Fruit fly (Drosophila melanogaster) whole organism, embryonic: Measurements from ENCODE around the gene CG32102.

Source experiments
- Abd-B ChIP-seq: fragments of 200-800 bp; sonication (Bioruptor generic); optimal IDR thresholded peaks from 2 replicates; lab custom pipeline; 2018; ENCODE audit warnings: missing biosample characterization, mild to moderate bottlenecking, missing genetic modification characterization, moderate library complexity
- CG10274 ChIP-seq: fragments of 200-800 bp; sonication (Bioruptor generic); optimal IDR thresholded peaks from 3 replicates; lab custom pipeline; 2017; ENCODE audit warnings: missing biosample characterization, mild to moderate bottlenecking, missing genetic modification characterization
- CG11085 ChIP-seq: fragments of 200-800 bp; sonication (Bioruptor generic); IDR thresholded peaks from 2 replicates; pipeline ENCODE4 v1.3.6; 2022; ENCODE audit warnings: missing biosample characterization, missing genetic modification characterization
- CG11456 ChIP-seq: fragments of 200-800 bp; sonication (Bioruptor generic); IDR thresholded peaks from 3 replicates; pipeline ENCODE4 v1.3.6; 2022; ENCODE audit warnings: missing biosample characterization, missing genetic modification characterization
- CG11504 ChIP-seq: fragments of 200-800 bp; sonication (Bioruptor generic); optimal IDR thresholded peaks from 3 replicates; lab custom pipeline; 2019; ENCODE audit warnings: missing biosample characterization, mild to moderate bottlenecking, missing genetic modification characterization, moderate library complexity
- CG12391 ChIP-seq: fragments of 200-800 bp; sonication (Bioruptor generic); optimal IDR thresholded peaks from 3 replicates; lab custom pipeline; 2018; ENCODE audit warnings: missing biosample characterization, mild to moderate bottlenecking, missing genetic modification characterization, moderate library complexity
- CG12744 ChIP-seq: fragments of 200-800 bp; sonication (Bioruptor generic); optimal IDR thresholded peaks from 2 replicates; lab custom pipeline; 2016; ENCODE audit warnings: missing biosample characterization, missing genetic modification characterization
- CG12942 ChIP-seq: fragments of 200-800 bp; sonication (Bioruptor generic); optimal IDR thresholded peaks from 3 replicates; lab custom pipeline; 2016; ENCODE audit warnings: missing biosample characterization, missing genetic modification characterization
- CG13775 ChIP-seq: fragments of 200-800 bp; sonication (Bioruptor generic); optimal IDR thresholded peaks from 3 replicates; lab custom pipeline; 2017; ENCODE audit warnings: missing biosample characterization, mild to moderate bottlenecking, missing genetic modification characterization
- CG31388 ChIP-seq: fragments of 200-800 bp; sonication (Bioruptor generic); optimal IDR thresholded peaks from 2 replicates; lab custom pipeline; 2016; ENCODE audit warnings: missing biosample characterization, missing genetic modification characterization
- CG32532 ChIP-seq: fragments of 200-800 bp; sonication (Bioruptor generic); IDR thresholded peaks from 2 replicates; pipeline ENCODE4 v1.3.6; 2022; ENCODE audit warnings: missing biosample characterization, missing genetic modification characterization
- CG4328 ChIP-seq: fragments of 200-800 bp; sonication (Bioruptor generic); optimal IDR thresholded peaks from 3 replicates; lab custom pipeline; 2017; ENCODE audit warnings: missing biosample characterization, missing genetic modification reagents, missing genetic modification characterization
- CG6689 ChIP-seq: fragments of 200-800 bp; sonication (Bioruptor generic); IDR thresholded peaks from 2 replicates; pipeline ENCODE4 v1.3.6; 2022; ENCODE audit warnings: missing biosample characterization, missing genetic modification characterization
- CG6813 ChIP-seq: fragments of 200-800 bp; sonication (Bioruptor generic); optimal IDR thresholded peaks from 2 replicates; lab custom pipeline; 2017; ENCODE audit warnings: missing biosample characterization, missing genetic modification characterization, mild to moderate bottlenecking, moderate library complexity, missing genetic modification reagents
- CG7963 ChIP-seq: fragments of 200-800 bp; sonication (Bioruptor generic); IDR thresholded peaks from 3 replicates; pipeline ENCODE4 v1.3.6; 2022; ENCODE audit warnings: missing biosample characterization, missing genetic modification characterization; ENCODE audit not compliant: partially characterized antibody
- Dip2 ChIP-seq: fragments of 200-800 bp; sonication (Bioruptor generic); IDR thresholded peaks from 2 replicates; pipeline ENCODE4 v1.3.6; 2022; ENCODE audit warnings: missing biosample characterization, missing genetic modification characterization
- Dll ChIP-seq: fragments of 200-800 bp; sonication (Bioruptor generic); IDR thresholded peaks from 4 replicates; pipeline ENCODE4 v1.3.6; 2022; ENCODE audit warnings: missing biosample characterization, missing genetic modification characterization; ENCODE audit not compliant: partially characterized antibody
- Ets97D ChIP-seq: fragments of 200-800 bp; sonication (Bioruptor generic); optimal IDR thresholded peaks from 3 replicates; lab custom pipeline; 2016; ENCODE audit warnings: missing biosample characterization, missing genetic modification characterization
- Fer1 ChIP-seq: fragments of 200-800 bp; sonication (Bioruptor generic); optimal IDR thresholded peaks from 2 replicates; lab custom pipeline; 2017; ENCODE audit warnings: missing biosample characterization, mild to moderate bottlenecking, missing genetic modification characterization
- HHEX ChIP-seq: fragments of 200-800 bp; sonication (Bioruptor generic); optimal IDR thresholded peaks from 3 replicates; lab custom pipeline; 2017; ENCODE audit warnings: missing biosample characterization, mild to moderate bottlenecking, missing genetic modification characterization, missing genetic modification reagents
- Hr78 ChIP-seq, 2 experiments: fragments of 200-800 bp in 1 of 2; fragments of >200 bp in 1 of 2; sonication (Bioruptor generic) in 1 of 2; optimal IDR thresholded peaks; 2 replicates each; lab custom pipeline; 2017 to 2019; ENCODE audit warnings: missing biosample characterization in 2 of 2, missing genetic modification characterization in 2 of 2, mild to moderate bottlenecking in 1 of 2, moderate library complexity in 1 of 2
- MBD-R2 ChIP-seq: fragments of 200-800 bp; sonication (Bioruptor generic); IDR thresholded peaks from 2 replicates; pipeline ENCODE4 v1.3.6; 2022; ENCODE audit warnings: missing biosample characterization, missing genetic modification characterization
- Med ChIP-seq: fragments of 200-800 bp; sonication (Bioruptor generic); peaks from one replicate; lab custom pipeline; 2016; ENCODE audit warnings: missing biosample characterization, missing genetic modification characterization, mild to moderate bottlenecking, inconsistent platforms, moderate library complexity
- Nf-YA ChIP-seq: fragments of 200-800 bp; sonication (Bioruptor generic); IDR thresholded peaks from 2 replicates; pipeline ENCODE4 v1.3.6; 2022; ENCODE audit warnings: missing biosample characterization, missing genetic modification characterization
- Opbp ChIP-seq: fragments of 200-800 bp; sonication (Bioruptor generic); IDR thresholded peaks from 3 replicates; pipeline ENCODE4 v1.3.6; 2022; ENCODE audit warnings: missing biosample characterization, missing genetic modification characterization; ENCODE audit not compliant: partially characterized antibody
- PHDP ChIP-seq: fragments of 200-800 bp; sonication (Bioruptor generic); optimal IDR thresholded peaks from 3 replicates; lab custom pipeline; 2018; ENCODE audit warnings: missing biosample characterization, mild to moderate bottlenecking, missing genetic modification characterization, moderate library complexity
- Sox102F ChIP-seq: fragments of 200-800 bp; sonication (Bioruptor generic); optimal IDR thresholded peaks from 2 replicates; lab custom pipeline; 2018; ENCODE audit warnings: missing biosample characterization, mild to moderate bottlenecking, missing genetic modification characterization, moderate library complexity
- aop ChIP-seq: fragments of 200-800 bp; sonication (Bioruptor generic); IDR thresholded peaks from 2 replicates; pipeline ENCODE4 v1.3.6; 2022; ENCODE audit warnings: missing biosample characterization, missing genetic modification characterization
- bsh ChIP-seq, 2 experiments: fragments of 200-800 bp; sonication (Bioruptor generic); optimal IDR thresholded peaks; 2 replicates each; lab custom pipeline; 2017 to 2018; ENCODE audit warnings: mild to moderate bottlenecking in 2 of 2, missing biosample characterization in 2 of 2, missing genetic modification characterization in 2 of 2, moderate library complexity in 1 of 2
- cad ChIP-seq: fragments of >200 bp; optimal IDR thresholded peaks from 2 replicates; lab custom pipeline; 2017; ENCODE audit warnings: missing biosample characterization, missing genetic modification characterization
- chm ChIP-seq: fragments of 200-800 bp; sonication (Bioruptor generic); IDR thresholded peaks from 2 replicates; pipeline ENCODE4 v1.3.6; 2022; ENCODE audit warnings: missing biosample characterization, missing genetic modification characterization
- corto ChIP-seq: fragments of 200-800 bp; sonication (Bioruptor generic); optimal IDR thresholded peaks from 2 replicates; lab custom pipeline; 2016; ENCODE audit warnings: missing biosample characterization, mild to moderate bottlenecking, missing genetic modification characterization, moderate library complexity
- dpn ChIP-seq, 2 experiments: fragments of 200-800 bp; sonication (Bioruptor generic); optimal IDR thresholded peaks; 3 replicates each; lab custom pipeline; 2016; ENCODE audit warnings: missing biosample characterization in 2 of 2, missing genetic modification characterization in 2 of 2
- ewg ChIP-seq: fragments of 200-800 bp; sonication (Bioruptor generic); optimal IDR thresholded peaks from 3 replicates; lab custom pipeline; 2017; ENCODE audit warnings: mild to moderate bottlenecking, missing biosample characterization, missing genetic modification reagents, missing genetic modification characterization
- fd64A ChIP-seq: fragments of 200-800 bp; sonication (Bioruptor generic); optimal IDR thresholded peaks from 3 replicates; lab custom pipeline; 2018; ENCODE audit warnings: missing biosample characterization, mild to moderate bottlenecking, missing genetic modification characterization
- gce ChIP-seq: fragments of 200-800 bp; sonication (Bioruptor generic); IDR thresholded peaks from 3 replicates; pipeline ENCODE4 v1.3.6; 2022; ENCODE audit warnings: missing biosample characterization, missing genetic modification characterization
- gsb-n ChIP-seq: fragments of 200-800 bp; sonication (Bioruptor generic); optimal IDR thresholded peaks from 3 replicates; lab custom pipeline; 2018; ENCODE audit warnings: missing biosample characterization, mild to moderate bottlenecking, missing genetic modification characterization
- hkb ChIP-seq, 2 experiments: fragments of 200-800 bp in 1 of 2; fragments of >200 bp in 1 of 2; sonication (Bioruptor generic) in 1 of 2; IDR thresholded peaks in 1 of 2; optimal IDR thresholded peaks in 1 of 2; 2 replicates each; pipeline versions ENCODE4 v1.3.6 to Lab custom; 2017 to 2022; ENCODE audit warnings: missing biosample characterization in 1 of 2, missing genetic modification characterization in 1 of 2
- klu ChIP-seq: fragments of 200-800 bp; sonication (Bioruptor generic); IDR thresholded peaks from 2 replicates; pipeline ENCODE4 v1.3.6; 2022; ENCODE audit warnings: missing biosample characterization, missing genetic modification characterization
- lilli ChIP-seq: fragments of 200-800 bp; sonication (Bioruptor generic); optimal IDR thresholded peaks from 3 replicates; lab custom pipeline; 2016; ENCODE audit warnings: missing biosample characterization, missing genetic modification characterization
- ranshi ChIP-seq: fragments of 200-800 bp; sonication (Bioruptor generic); IDR thresholded peaks from 2 replicates; pipeline ENCODE4 v1.3.6; 2022; ENCODE audit warnings: missing biosample characterization, missing genetic modification characterization
- scrt ChIP-seq: fragments of 200-800 bp; sonication (Bioruptor generic); optimal IDR thresholded peaks from 2 replicates; lab custom pipeline; 2018; ENCODE audit warnings: missing biosample characterization, mild to moderate bottlenecking, missing genetic modification characterization, moderate library complexity
- shn ChIP-seq: fragments of 200-800 bp; sonication (Bioruptor generic); optimal IDR thresholded peaks from 3 replicates; lab custom pipeline; 2016; ENCODE audit warnings: missing biosample characterization, missing genetic modification characterization
- ssp ChIP-seq: fragments of 200-800 bp; sonication (Bioruptor generic); IDR thresholded peaks from 2 replicates; pipeline ENCODE4 v1.3.6; 2022; ENCODE audit warnings: missing biosample characterization, missing genetic modification characterization
- tap ChIP-seq: fragments of 200-800 bp; optimal IDR thresholded peaks from 3 replicates; lab custom pipeline; 2019; ENCODE audit warnings: missing biosample characterization, mild to moderate bottlenecking, missing genetic modification characterization, moderate library complexity
- trem ChIP-seq: fragments of 200-800 bp; optimal IDR thresholded peaks from 3 replicates; lab custom pipeline; 2019; ENCODE audit warnings: missing biosample characterization, mild to moderate bottlenecking, missing genetic modification characterization, moderate library complexity
- trh ChIP-seq: fragments of 200-800 bp; sonication (Bioruptor generic); optimal IDR thresholded peaks from 2 replicates; lab custom pipeline; 2016; ENCODE audit warnings: missing biosample characterization, missing genetic modification characterization
- usp ChIP-seq: fragments of >200 bp; optimal IDR thresholded peaks from 2 replicates; lab custom pipeline; 2017; ENCODE audit warnings: missing biosample characterization, missing genetic modification characterization

Gene CG32102

dm6 chr3L:12456916-12457662 is 12.5 kb downstream of the CG32102 start (continued):
- TF ChIP-seq trem (tag; lab: Kevin White, UChicago): peak; percentile 85
- TF ChIP-seq CG13775 (GFP tag; lab: Kevin White, UChicago): peak; percentile 81
- peak; percentile 76 for TF ChIP-seq Abd-B
- peak; percentile 90 for TF ChIP-seq Sox102F
- peak; percentile 56 for TF ChIP-seq trh (GFP tag; lab: Kevin White, UChicago)
- peak; percentile 62 for TF ChIP-seq CG4328 (GFP tag; lab: Kevin White, UChicago)
- TF ChIP-seq PHDP (tag; lab: Kevin White, UChicago): peak; percentile 80
- peak; percentile 68 for TF ChIP-seq HHEX (GFP tag; lab: Kevin White, UChicago)
- no peak for TF ChIP-seq gce (GFP tag; lab: Robert Waterston, UW)
- no peak for TF ChIP-seq Ets97D (GFP tag; lab: Kevin White, UChicago)
- TF ChIP-seq ssp (GFP tag; lab: Robert Waterston, UW): peak; percentile 55
- peak; percentile 64 for TF ChIP-seq ewg
- TF ChIP-seq shn (GFP tag; lab: Kevin White, UChicago): no peak
- TF ChIP-seq CG7963 (GFP tag; lab: Robert Waterston, UW): no peak
- TF ChIP-seq CG11085: no peak
- no peak for TF ChIP-seq chm (GFP tag; lab: Robert Waterston, UW)
- peak; percentile 53 for TF ChIP-seq lilli (GFP tag; lab: Kevin White, UChicago)
- TF ChIP-seq Opbp (GFP tag; lab: Robert Waterston, UW): no peak
- TF ChIP-seq CG6689 (GFP tag; lab: Robert Waterston, UW): peak; percentile 71; the same call in 1 of the 2 replicates
- peak; percentile 25 for TF ChIP-seq CG10274 (GFP tag; lab: Kevin White, UChicago)
- TF ChIP-seq CG11504 (tag; lab: Kevin White, UChicago): peak; percentile 92
- peak in 1 of 2 experiments; percentile 91 for TF ChIP-seq bsh (GFP tag; optimal IDR thresholded peaks at IDR 0.05; lab: Kevin White, UChicago)
- no peak for TF ChIP-seq Dll (GFP tag; lab: Robert Waterston, UW)
- TF ChIP-seq dpn (GFP tag; optimal IDR thresholded peaks at IDR 0.05; lab: Kevin White, UChicago): peak; percentile 52 to 69
- TF ChIP-seq Hr78 (GFP tag; optimal IDR thresholded peaks at IDR 0.05; lab: Kevin White, UChicago): peak in 1 of 2 experiments; percentile 74
- TF ChIP-seq CG11456 (GFP tag; lab: Robert Waterston, UW): no peak
- TF ChIP-seq ranshi: 0 out of 2 replicates have a peak, but pooled peaks have one; percentile 32
- TF ChIP-seq usp (GFP tag; lab: Kevin White, UChicago): no peak
- no peak for TF ChIP-seq MBD-R2 (GFP tag; lab: Robert Waterston, UW)
- peak; percentile 20; the same call in 1 of the 2 replicates for TF ChIP-seq CG32532 (GFP tag; lab: Robert Waterston, UW)
- peak; percentile 50 for TF ChIP-seq CG31388 (GFP tag; lab: Kevin White, UChicago)
- TF ChIP-seq CG12942 (GFP tag; lab: Kevin White, UChicago): peak; percentile 58
- TF ChIP-seq scrt: peak; percentile 51
- no peak for TF ChIP-seq CG12744 (GFP tag; lab: Kevin White, UChicago)
- TF ChIP-seq Nf-YA (GFP tag; lab: Robert Waterston, UW): 0 out of 2 replicates have a peak, but pooled peaks have one; percentile 16
- TF ChIP-seq Fer1 (GFP tag; lab: Kevin White, UChicago): no peak
- TF ChIP-seq corto (GFP tag; lab: Kevin White, UChicago): no peak
- TF ChIP-seq CG6813 (GFP tag; lab: Kevin White, UChicago): peak; percentile 58
- TF ChIP-seq gsb-n (tag; lab: Kevin White, UChicago): peak; percentile 92
- TF ChIP-seq aop: no peak
- TF ChIP-seq cad (GFP tag; lab: Kevin White, UChicago): no peak
- no peak for TF ChIP-seq fd64A (GFP tag; lab: Kevin White, UChicago)
- no peak for TF ChIP-seq hkb (optimal IDR thresholded peaks at IDR 0.05; lab: Kevin White, UChicago)
- peak; percentile 64 for TF ChIP-seq hkb (GFP tag; IDR thresholded peaks at IDR 0.05; lab: Robert Waterston, UW)
- peak; percentile 90 for TF ChIP-seq CG12391
- TF ChIP-seq Med (GFP tag; lab: Kevin White, UChicago): peak; percentile 24
- TF ChIP-seq klu (GFP tag; lab: Robert Waterston, UW): peak; percentile 21; the same call in 1 of the 2 replicates
- TF ChIP-seq tap (tag; lab: Kevin White, UChicago): peak; percentile 71
- TF ChIP-seq Dip2: no peak
